Worm (Caenorhabditis elegans): ENCODE results near the gene F21D5.9.

ce11 chrIV:8729636-8730035 is 5.8 kb downstream of the F21D5.9 start:
- no peak for TF ChIP-seq ztf-23 (GFP tag; IDR thresholded peaks at IDR 0.05)
- no peak for TF ChIP-seq tab-1 (GFP tag; IDR thresholded peaks at IDR 0.05)
- TF ChIP-seq cog-1 (tag; optimal IDR thresholded peaks at IDR 0.05) = no peak
- no peak for TF ChIP-seq flt-1 (GFP tag; IDR thresholded peaks at IDR 0.05)
- TF ChIP-seq ztf-29 (GFP tag; IDR thresholded peaks at IDR 0.05) = no peak
